Fruit fly (Drosophila melanogaster) whole organism, pupa: ENCODE results near the gene CG31178.

Experiments
- CG10348 ChIP-seq: fragments of 200-800 bp; sonication (Bioruptor generic); IDR thresholded peaks from 2 replicates; pipeline ENCODE4 v1.3.6; 2022; ENCODE audit warnings: missing biosample characterization, missing genetic modification characterization
- CG12605 ChIP-seq: fragments of 200-800 bp; sonication (Bioruptor generic); IDR thresholded peaks from 2 replicates; pipeline ENCODE4 v1.3.6; 2022; ENCODE audit warnings: missing biosample characterization, missing genetic modification characterization
- CG13204 ChIP-seq: fragments of 200-800 bp; sonication (Bioruptor generic); optimal IDR thresholded peaks from 2 replicates; lab custom pipeline; 2018; ENCODE audit warnings: missing biosample characterization, mild to moderate bottlenecking, missing genetic modification characterization, moderate library complexity
- CG14655 ChIP-seq: fragments of 200-800 bp; sonication (Bioruptor generic); optimal IDR thresholded peaks from 3 replicates; lab custom pipeline; 2017; ENCODE audit warnings: mild to moderate bottlenecking, missing biosample characterization, missing genetic modification reagents, missing genetic modification characterization
- CG15710 ChIP-seq: fragments of 200-800 bp; sonication (Bioruptor generic); optimal IDR thresholded peaks from 2 replicates; lab custom pipeline; 2018; ENCODE audit warnings: missing biosample characterization, mild to moderate bottlenecking, missing genetic modification characterization, moderate library complexity
- CG17806 ChIP-seq: fragments of 200-800 bp; sonication (Bioruptor generic); optimal IDR thresholded peaks from 2 replicates; lab custom pipeline; 2018; ENCODE audit warnings: missing biosample characterization, mild to moderate bottlenecking, missing genetic modification characterization, moderate library complexity
- CG32121 ChIP-seq: fragments of 200-800 bp; sonication (Bioruptor generic); IDR thresholded peaks from 2 replicates; pipeline ENCODE4 v1.3.6; 2022; ENCODE audit warnings: missing biosample characterization, missing genetic modification characterization
- CG34367 ChIP-seq: fragments of 200-800 bp; sonication (Bioruptor generic); optimal IDR thresholded peaks from 2 replicates; lab custom pipeline; 2018; ENCODE audit warnings: missing biosample characterization, mild to moderate bottlenecking, missing genetic modification characterization
- CG4496 ChIP-seq: fragments of 200-800 bp; sonication (Bioruptor generic); IDR thresholded peaks from 3 replicates; pipeline ENCODE4 v1.3.6; 2022; ENCODE audit warnings: missing biosample characterization, missing genetic modification characterization
- CG8159 ChIP-seq: fragments of 200-800 bp; sonication (Bioruptor generic); optimal IDR thresholded peaks from 3 replicates; lab custom pipeline; 2018; ENCODE audit warnings: missing biosample characterization, mild to moderate bottlenecking, missing genetic modification characterization, moderate library complexity
- CG8301 ChIP-seq: fragments of 200-800 bp; sonication (Bioruptor generic); optimal IDR thresholded peaks from 2 replicates; lab custom pipeline; 2018; ENCODE audit warnings: missing biosample characterization, mild to moderate bottlenecking, missing genetic modification characterization
- CG9948 ChIP-seq: fragments of 200-800 bp; sonication (Bioruptor generic); optimal IDR thresholded peaks from 2 replicates; lab custom pipeline; 2018; ENCODE audit warnings: missing biosample characterization, mild to moderate bottlenecking, missing genetic modification characterization, moderate library complexity
- D1 ChIP-seq: fragments of 200-800 bp; sonication (Bioruptor generic); optimal IDR thresholded peaks from 2 replicates; lab custom pipeline; 2018; ENCODE audit warnings: missing biosample characterization, mild to moderate bottlenecking, missing genetic modification characterization, moderate library complexity
- EcR ChIP-seq: fragments of 200-800 bp; sonication (Bioruptor generic); optimal IDR thresholded peaks from 3 replicates; lab custom pipeline; 2019; ENCODE audit warnings: missing biosample characterization, missing genetic modification characterization, mild to moderate bottlenecking, moderate library complexity, missing genetic modification reagents
- Ets98B ChIP-seq: fragments of 200-800 bp; sonication (Bioruptor generic); IDR thresholded peaks from 2 replicates; pipeline ENCODE4 v1.3.6; 2022; ENCODE audit warnings: missing biosample characterization, missing genetic modification characterization
- Pif1A ChIP-seq: fragments of 200-800 bp; sonication (Bioruptor generic); optimal IDR thresholded peaks from 3 replicates; lab custom pipeline; 2016; ENCODE audit warnings: missing biosample characterization, missing genetic modification characterization
- Pif1B ChIP-seq: fragments of 200-800 bp; sonication (Bioruptor generic); optimal IDR thresholded peaks from 3 replicates; lab custom pipeline; 2016; ENCODE audit warnings: missing biosample characterization, missing genetic modification characterization
- Snoo ChIP-seq: fragments of 200-800 bp; sonication (Bioruptor generic); optimal IDR thresholded peaks from 3 replicates; lab custom pipeline; 2017; ENCODE audit warnings: missing biosample characterization, mild to moderate bottlenecking, missing genetic modification characterization, inconsistent platforms
- fd96Ca ChIP-seq: fragments of 200-800 bp; sonication (Bioruptor generic); IDR thresholded peaks from 3 replicates; pipeline ENCODE4 v1.3.6; 2022; ENCODE audit warnings: missing biosample characterization, missing genetic modification characterization
- gl ChIP-seq: fragments of 200-800 bp; sonication (Bioruptor generic); optimal IDR thresholded peaks from 2 replicates; lab custom pipeline; 2018; ENCODE audit warnings: missing biosample characterization, mild to moderate bottlenecking, missing genetic modification characterization
- rn ChIP-seq: fragments of 200-800 bp; sonication (Bioruptor generic); IDR thresholded peaks from 2 replicates; pipeline ENCODE4 v1.3.6; 2022; ENCODE audit warnings: missing biosample characterization, missing genetic modification characterization

Gene CG31178

DNA sequence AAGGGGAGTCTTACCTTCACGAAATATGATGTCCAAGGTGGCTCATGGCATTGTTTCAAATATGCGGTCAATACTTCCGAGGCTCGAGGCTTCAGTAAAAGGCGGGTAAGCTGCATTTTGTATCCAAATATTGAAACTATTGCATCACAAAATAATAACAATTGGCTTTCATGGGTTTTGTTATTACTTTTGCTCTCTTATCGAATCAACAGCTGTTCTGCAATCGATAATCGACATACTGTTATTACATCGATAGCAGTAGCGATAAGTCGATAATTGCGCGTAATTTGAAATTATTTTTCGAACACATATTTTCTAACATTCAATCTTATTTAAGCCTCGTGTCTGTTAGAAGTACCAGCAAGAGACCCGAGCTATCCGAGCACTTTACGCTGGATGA is 4.9 kb downstream of the CG31178 start, which contains the start of gene CG34148:
Gene CG34148 (minus strand): TSS at position 214 of the 400 bp plus-strand sequence.
- TF ChIP-seq CG10348 (GFP tag; lab: Robert Waterston, UW) (no peak), Ets98B (GFP tag; lab: Robert Waterston, UW) (no peak), CG8159 (tag; lab: Kevin White, UChicago) (no peak), CG12605 (GFP tag; lab: Robert Waterston, UW) (no peak), CG15710 (tag; lab: Kevin White, UChicago) (no peak), CG8301 (no peak), CG4496 (GFP tag; lab: Robert Waterston, UW) (no peak), CG9948 (tag; lab: Kevin White, UChicago) (no peak), Pif1A (GFP tag; lab: Kevin White, UChicago) (no peak), fd96Ca (GFP tag; lab: Robert Waterston, UW) (no peak), CG34367 (tag; lab: Kevin White, UChicago) (no peak), CG17806 (tag; lab: Kevin White, UChicago) (no peak), CG14655 (no peak), Pif1B (GFP tag; lab: Kevin White, UChicago) (no peak), gl (no peak), CG32121 (GFP tag; lab: Robert Waterston, UW) (no peak), rn (no peak), D1 (no peak), CG13204 (GFP tag; lab: Kevin White, UChicago) (no peak), EcR (no peak)

DNA sequence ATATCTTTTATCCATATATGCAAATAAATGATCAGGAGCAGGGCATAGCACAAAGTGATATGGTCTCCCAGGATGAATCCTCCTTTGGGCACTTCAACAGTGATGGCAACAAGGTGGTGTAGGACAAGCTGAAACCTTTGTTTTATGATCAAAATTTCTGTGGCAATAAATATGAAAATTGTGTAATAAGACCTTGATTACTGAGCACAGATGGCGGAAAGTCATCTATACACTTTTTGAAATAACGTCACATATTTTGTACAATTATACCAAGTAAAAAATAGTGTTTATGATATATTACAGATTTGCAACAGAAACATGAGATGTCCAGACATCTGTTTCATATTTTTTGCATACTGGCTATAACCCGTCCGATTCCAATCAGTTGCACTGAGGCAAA is 7.0 kb downstream of the CG31178 start, which contains the start of gene CG31465:
Gene CG31465 (plus strand): TSS at position 301 of the 400 bp plus-strand sequence.
- no peak for TF ChIP-seq CG4496 (GFP tag; lab: Robert Waterston, UW)
- no peak for TF ChIP-seq CG34367 (tag; lab: Kevin White, UChicago)
- no peak for TF ChIP-seq gl
- no peak for TF ChIP-seq CG32121 (GFP tag; lab: Robert Waterston, UW)
- TF ChIP-seq CG14655: no peak
- no peak for TF ChIP-seq CG9948 (tag; lab: Kevin White, UChicago)
- TF ChIP-seq Ets98B (GFP tag; lab: Robert Waterston, UW): no peak

- TF ChIP-seq CG15710 (tag; lab: Kevin White, UChicago) (no peak), CG17806 (tag; lab: Kevin White, UChicago) (no peak)
These were observed 10.8 kb downstream of the CG31178 start, which contains the start of gene fit for dm6 chr3R:21884354-21884753. fit (minus strand) TSS chr3R:21884454.

dm6 chr3R:21885450-21885849 is 11.9 kb downstream of the CG31178 start, which contains the start of gene CG17819:
CG17819 (minus strand) TSS chr3R:21885550.
- TF ChIP-seq CG14655: no peak
- no peak for TF ChIP-seq D1
- no peak for TF ChIP-seq CG15710 (tag; lab: Kevin White, UChicago)
- TF ChIP-seq CG12605 (GFP tag; lab: Robert Waterston, UW): no peak
- no peak for TF ChIP-seq CG9948 (tag; lab: Kevin White, UChicago)
- TF ChIP-seq CG34367 (tag; lab: Kevin White, UChicago): no peak
- TF ChIP-seq CG4496 (GFP tag; lab: Robert Waterston, UW): no peak
- no peak for TF ChIP-seq CG17806 (tag; lab: Kevin White, UChicago)
- no peak for TF ChIP-seq Pif1A (GFP tag; lab: Kevin White, UChicago)

DNA sequence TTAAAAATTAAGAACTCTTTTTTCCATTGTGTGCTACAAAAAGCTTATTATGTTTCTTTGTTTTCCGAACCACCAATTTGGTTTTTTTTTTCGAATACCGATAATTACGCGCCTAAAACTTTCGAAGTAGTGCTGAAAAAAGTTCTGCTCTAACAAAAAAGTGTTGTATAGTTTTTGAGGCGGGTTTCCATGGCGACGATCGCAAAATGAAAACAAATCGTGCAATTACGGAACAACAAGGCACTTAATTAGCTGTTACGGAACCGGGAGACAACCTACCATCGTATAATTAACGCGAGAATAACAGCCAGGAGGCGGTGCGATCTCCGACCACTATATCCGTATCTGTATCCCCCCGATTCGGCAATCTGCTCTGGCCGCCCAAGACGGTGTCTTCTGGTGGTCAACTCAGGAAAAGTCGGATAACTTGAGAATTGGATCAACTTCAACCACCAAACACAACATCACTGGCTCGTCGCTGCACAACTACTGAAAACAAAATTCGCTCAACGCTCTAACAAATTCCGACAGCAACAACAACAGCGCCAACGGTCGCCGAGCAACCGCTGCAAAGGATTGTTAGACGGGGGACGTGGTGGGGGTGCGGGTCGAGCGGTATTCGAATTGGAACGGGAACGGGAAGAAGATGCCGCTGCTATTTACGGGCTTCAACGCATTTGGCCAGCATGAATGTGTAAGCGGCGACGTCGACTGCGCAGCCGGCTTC is 13.5 kb downstream of the CG31178 start, which contains the start of the genes CG6678 and dnd:
Gene CG6678 (plus strand): TSS at position 169 of the 727 bp plus-strand sequence.
Gene dnd (minus strand): TSS at position 495 of the 727 bp plus-strand sequence.
- TF ChIP-seq CG4496 (GFP tag; lab: Robert Waterston, UW) (0 out of 3 replicates have a peak, but pooled peaks have one; percentile 30), CG13204 (GFP tag; lab: Kevin White, UChicago) (peak; percentile 72), CG17806 (tag; lab: Kevin White, UChicago) (no peak)

DNA sequence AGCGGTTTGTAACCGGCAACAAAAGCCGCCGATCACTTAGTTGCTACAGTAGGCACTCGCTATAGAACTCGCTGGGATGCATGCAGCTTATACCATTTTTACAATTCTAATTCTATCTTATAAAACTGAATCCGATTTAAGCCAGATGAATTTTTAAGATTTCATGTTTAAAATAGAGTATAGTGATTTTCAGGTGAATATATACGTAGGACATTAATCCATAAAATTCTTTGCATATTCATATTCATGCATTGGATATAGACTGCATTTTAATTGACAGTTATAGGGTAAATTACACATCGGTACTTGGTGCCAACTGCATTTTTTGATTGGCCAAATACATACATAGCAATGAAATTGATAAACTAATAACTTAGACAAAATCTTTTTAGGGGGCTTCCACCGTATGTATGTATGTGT is 14.1 kb downstream of the CG31178 start:
- TF ChIP-seq CG12605 (GFP tag; lab: Robert Waterston, UW): no peak
- no peak for TF ChIP-seq gl
- TF ChIP-seq EcR: no peak
- TF ChIP-seq CG8159 (tag; lab: Kevin White, UChicago): peak; percentile 62
- no peak for TF ChIP-seq CG10348 (GFP tag; lab: Robert Waterston, UW)
- TF ChIP-seq D1: no peak
- TF ChIP-seq fd96Ca (GFP tag; lab: Robert Waterston, UW): peak; percentile 17; the same call in 1 of the 3 replicates
- TF ChIP-seq Pif1A (GFP tag; lab: Kevin White, UChicago): no peak
- TF ChIP-seq Pif1B (GFP tag; lab: Kevin White, UChicago): no peak
- peak; percentile 13 for TF ChIP-seq CG9948 (tag; lab: Kevin White, UChicago)
- TF ChIP-seq CG34367 (tag; lab: Kevin White, UChicago): no peak
- 0 out of 2 replicates have a peak, but pooled peaks have one; percentile 28 for TF ChIP-seq CG32121 (GFP tag; lab: Robert Waterston, UW)
- TF ChIP-seq rn: no peak
- no peak for TF ChIP-seq CG14655
- peak; percentile 46 for TF ChIP-seq CG15710 (tag; lab: Kevin White, UChicago)
- TF ChIP-seq CG13204 (GFP tag; lab: Kevin White, UChicago): no peak
- peak; percentile 61 for TF ChIP-seq CG4496 (GFP tag; lab: Robert Waterston, UW)
- peak; percentile 51; the same call in 1 of the 2 replicates for TF ChIP-seq Ets98B (GFP tag; lab: Robert Waterston, UW)
- TF ChIP-seq Snoo (tag; lab: Kevin White, UChicago): no peak
- peak; percentile 49 for TF ChIP-seq CG8301
- TF ChIP-seq CG17806 (tag; lab: Kevin White, UChicago): peak; percentile 44
- TF ChIP-seq, all 21 proteins: peak for 9
